Fruit fly (Drosophila melanogaster) whole organism, embryonic: ENCODE results near the gene alpha-Est9.

Source experiments
- CG10147 ChIP-seq: fragments of 200-800 bp; sonication (Bioruptor generic); optimal IDR thresholded peaks from 2 replicates; lab custom pipeline; 2019; ENCODE audit warnings: missing biosample characterization, mild to moderate bottlenecking, missing genetic modification characterization, moderate library complexity
- CG10267 ChIP-seq: fragments of 200-800 bp; sonication (Bioruptor generic); optimal IDR thresholded peaks from 2 replicates; lab custom pipeline; 2018; ENCODE audit warnings: missing biosample characterization, mild to moderate bottlenecking, missing genetic modification characterization, moderate library complexity
- CG11456 ChIP-seq: fragments of 200-800 bp; sonication (Bioruptor generic); IDR thresholded peaks from 3 replicates; pipeline ENCODE4 v1.3.6; 2022; ENCODE audit warnings: missing biosample characterization, missing genetic modification characterization
- CG11560 ChIP-seq: fragments of 200-800 bp; sonication (Bioruptor generic); IDR thresholded peaks from 3 replicates; pipeline ENCODE4 v1.3.6; 2022; ENCODE audit warnings: missing biosample characterization, missing genetic modification characterization
- CG11696 ChIP-seq: fragments of 200-800 bp; sonication (Bioruptor generic); IDR thresholded peaks from 2 replicates; pipeline ENCODE4 v1.3.6; 2022; ENCODE audit warnings: missing biosample characterization, missing genetic modification characterization
- CG11723 ChIP-seq: fragments of 200-800 bp; sonication (Bioruptor generic); optimal IDR thresholded peaks from 2 replicates; lab custom pipeline; 2017; ENCODE audit warnings: missing biosample characterization, mild to moderate bottlenecking, missing genetic modification characterization
- CG15601 ChIP-seq: fragments of 200-800 bp; sonication (Bioruptor generic); optimal IDR thresholded peaks from 3 replicates; lab custom pipeline; 2019; ENCODE audit warnings: missing biosample characterization, mild to moderate bottlenecking, missing genetic modification characterization, moderate library complexity
- CG15696 ChIP-seq: fragments of 200-800 bp; sonication (Bioruptor generic); optimal IDR thresholded peaks from 2 replicates; lab custom pipeline; 2019; ENCODE audit warnings: missing biosample characterization, mild to moderate bottlenecking, missing genetic modification characterization, moderate library complexity
- CG17361 ChIP-seq: fragments of 200-800 bp; sonication (Bioruptor generic); IDR thresholded peaks from 3 replicates; pipeline ENCODE4 v1.3.6; 2022; ENCODE audit warnings: missing biosample characterization, missing genetic modification characterization
- CG17829 ChIP-seq: fragments of 200-800 bp; optimal IDR thresholded peaks from 2 replicates; lab custom pipeline; 2019; ENCODE audit warnings: missing biosample characterization, mild to moderate bottlenecking, missing genetic modification characterization, moderate library complexity
- CG1832 ChIP-seq: fragments of 200-800 bp; sonication (Bioruptor generic); optimal IDR thresholded peaks from 2 replicates; lab custom pipeline; 2017; ENCODE audit warnings: missing biosample characterization, mild to moderate bottlenecking, missing genetic modification characterization, inconsistent platforms
- CG2116 ChIP-seq: fragments of 200-800 bp; sonication (Bioruptor generic); optimal IDR thresholded peaks from 3 replicates; lab custom pipeline; 2018; ENCODE audit warnings: missing biosample characterization, mild to moderate bottlenecking, missing genetic modification characterization
- CG5180 ChIP-seq: fragments of 200-800 bp; sonication (Bioruptor generic); optimal IDR thresholded peaks from 3 replicates; lab custom pipeline; 2017; ENCODE audit warnings: missing biosample characterization, missing genetic modification characterization, mild to moderate bottlenecking, moderate library complexity, missing genetic modification reagents
- CG6175 ChIP-seq: fragments of 200-800 bp; sonication (Bioruptor generic); IDR thresholded peaks from 3 replicates; pipeline ENCODE4 v1.3.6; 2022; ENCODE audit warnings: missing biosample characterization, missing genetic modification characterization
- CG9215 ChIP-seq: fragments of 200-800 bp; sonication (Bioruptor generic); IDR thresholded peaks from 2 replicates; pipeline ENCODE4 v1.3.6; 2022; ENCODE audit warnings: missing biosample characterization, missing genetic modification characterization
- D19A ChIP-seq: fragments of 200-800 bp; optimal IDR thresholded peaks from 3 replicates; lab custom pipeline; 2019; ENCODE audit warnings: missing biosample characterization, mild to moderate bottlenecking, missing genetic modification characterization, moderate library complexity
- Dref ChIP-seq: fragments of 200-800 bp; sonication (Bioruptor generic); IDR thresholded peaks from 2 replicates; pipeline ENCODE4 v1.3.6; 2022; ENCODE audit warnings: missing biosample characterization, missing genetic modification characterization
- ERR ChIP-seq: fragments of 200-800 bp; sonication (Bioruptor generic); optimal IDR thresholded peaks from 2 replicates; lab custom pipeline; 2016; ENCODE audit warnings: missing biosample characterization, missing genetic modification characterization
- Hr51 ChIP-seq, 2 experiments: fragments of 200-800 bp; sonication (Bioruptor generic); optimal IDR thresholded peaks; 2 replicates in 1 of 2; 3 replicates in 1 of 2; lab custom pipeline; 2016 to 2018; ENCODE audit warnings: missing biosample characterization in 2 of 2, missing genetic modification characterization in 2 of 2, mild to moderate bottlenecking in 1 of 2, moderate library complexity in 1 of 2
- Kr ChIP-seq: fragments of 200-800 bp; sonication (Bioruptor generic); optimal IDR thresholded peaks from 2 replicates; lab custom pipeline; 2017; ENCODE audit warnings: missing biosample characterization, mild to moderate bottlenecking, missing genetic modification characterization
- Lpt ChIP-seq: fragments of >200 bp; optimal IDR thresholded peaks from 2 replicates; lab custom pipeline; 2018; ENCODE audit warnings: missing biosample characterization, missing genetic modification characterization
- MTF-1 ChIP-seq: fragments of 200-800 bp; sonication (Bioruptor generic); optimal IDR thresholded peaks from 2 replicates; lab custom pipeline; 2018; ENCODE audit warnings: missing biosample characterization, mild to moderate bottlenecking, missing genetic modification characterization, borderline replicate concordance
- NFAT ChIP-seq: fragments of 200-800 bp; sonication (Bioruptor generic); IDR thresholded peaks from 2 replicates; pipeline ENCODE4 v1.3.6; 2022; ENCODE audit warnings: missing biosample characterization, missing genetic modification characterization
- Sin3A ChIP-seq: fragments of >200 bp; optimal IDR thresholded peaks from 2 replicates; lab custom pipeline; 2018
- Six4 ChIP-seq: fragments of 200-800 bp; sonication (Bioruptor generic); optimal IDR thresholded peaks from 2 replicates; lab custom pipeline; 2016; ENCODE audit warnings: missing biosample characterization, missing genetic modification characterization
- Spps ChIP-seq: fragments of 200-800 bp; sonication (Bioruptor generic); optimal IDR thresholded peaks from 2 replicates; lab custom pipeline; 2018; ENCODE audit warnings: missing biosample characterization, mild to moderate bottlenecking, missing genetic modification characterization
- Sry-β ChIP-seq: fragments of 200-800 bp; sonication (Bioruptor generic); optimal IDR thresholded peaks from 2 replicates; lab custom pipeline; 2018; ENCODE audit warnings: missing biosample characterization, mild to moderate bottlenecking, missing genetic modification characterization, moderate library complexity
- Usf ChIP-seq: fragments of 200-800 bp; sonication (Bioruptor generic); optimal IDR thresholded peaks from 2 replicates; lab custom pipeline; 2017; ENCODE audit warnings: missing genotype, missing biosample characterization, missing genetic modification characterization
- ato ChIP-seq: fragments of 200-800 bp; sonication (Bioruptor generic); IDR thresholded peaks from 2 replicates; pipeline ENCODE4 v1.3.6; 2022; ENCODE audit warnings: missing biosample characterization, missing genetic modification characterization; ENCODE audit not compliant: partially characterized antibody
- bowl ChIP-seq: fragments of 200-800 bp; sonication (Bioruptor generic); IDR thresholded peaks from 2 replicates; pipeline ENCODE4 v1.3.6; 2022; ENCODE audit warnings: missing biosample characterization, missing genetic modification characterization
- cad ChIP-seq: fragments of >200 bp; optimal IDR thresholded peaks from 2 replicates; lab custom pipeline; 2017; ENCODE audit warnings: missing biosample characterization, missing genetic modification characterization
- chm ChIP-seq: fragments of 200-800 bp; sonication (Bioruptor generic); IDR thresholded peaks from 2 replicates; pipeline ENCODE4 v1.3.6; 2022; ENCODE audit warnings: missing biosample characterization, missing genetic modification characterization
- crp ChIP-seq, 2 experiments: fragments of 200-800 bp; sonication (Bioruptor generic); optimal IDR thresholded peaks; 2 replicates in 1 of 2; 3 replicates in 1 of 2; lab custom pipeline; 2017; ENCODE audit warnings: missing biosample characterization in 2 of 2, missing genetic modification characterization in 2 of 2, mild to moderate bottlenecking in 1 of 2, moderate library complexity in 1 of 2
- dimm ChIP-seq: fragments of 200-800 bp; sonication (Bioruptor generic); IDR thresholded peaks from 2 replicates; pipeline ENCODE4 v1.3.6; 2022; ENCODE audit warnings: missing biosample characterization, missing genetic modification characterization
- gsb-n ChIP-seq: fragments of 200-800 bp; sonication (Bioruptor generic); optimal IDR thresholded peaks from 3 replicates; lab custom pipeline; 2018; ENCODE audit warnings: missing biosample characterization, mild to moderate bottlenecking, missing genetic modification characterization
- gt ChIP-seq: fragments of 200-800 bp; sonication (Bioruptor generic); IDR thresholded peaks from 2 replicates; pipeline ENCODE4 v1.3.6; 2022; ENCODE audit warnings: missing biosample characterization, missing genetic modification characterization
- hbn ChIP-seq: fragments of 200-800 bp; sonication (Bioruptor generic); IDR thresholded peaks from 2 replicates; pipeline ENCODE4 v1.3.6; 2022; ENCODE audit warnings: missing biosample characterization, missing genetic modification characterization; ENCODE audit not compliant: partially characterized antibody
- her ChIP-seq: fragments of 200-800 bp; sonication (Bioruptor generic); optimal IDR thresholded peaks from 2 replicates; lab custom pipeline; 2016; ENCODE audit warnings: missing biosample characterization, missing genetic modification characterization
- hkb ChIP-seq, 2 experiments: fragments of 200-800 bp in 1 of 2; fragments of >200 bp in 1 of 2; sonication (Bioruptor generic) in 1 of 2; IDR thresholded peaks in 1 of 2; optimal IDR thresholded peaks in 1 of 2; 2 replicates each; pipeline versions ENCODE4 v1.3.6 to Lab custom; 2017 to 2022; ENCODE audit warnings: missing biosample characterization in 1 of 2, missing genetic modification characterization in 1 of 2
- lab ChIP-seq: fragments of 200-800 bp; sonication (Bioruptor generic); optimal IDR thresholded peaks from 3 replicates; lab custom pipeline; 2017; ENCODE audit warnings: missing biosample characterization, missing genetic modification characterization, mild to moderate bottlenecking, moderate library complexity, missing genetic modification reagents
- lbe ChIP-seq: fragments of 200-800 bp; sonication (Bioruptor generic); optimal IDR thresholded peaks from 2 replicates; lab custom pipeline; 2016; ENCODE audit warnings: missing biosample characterization, mild to moderate bottlenecking, missing genetic modification characterization
- mld ChIP-seq: fragments of 200-800 bp; sonication (Bioruptor generic); IDR thresholded peaks from 3 replicates; pipeline ENCODE4 v1.3.6; 2022; ENCODE audit warnings: missing biosample characterization, missing genetic modification characterization; ENCODE audit not compliant: partially characterized antibody
- otp ChIP-seq: fragments of 200-800 bp; sonication (Bioruptor generic); IDR thresholded peaks from 3 replicates; pipeline ENCODE4, ENCODE4 v1.3.6; 2022; ENCODE audit warnings: missing biosample characterization, missing genetic modification characterization
- run ChIP-seq: fragments of 200-800 bp; sonication (Bioruptor generic); optimal IDR thresholded peaks from 3 replicates; lab custom pipeline; 2018; ENCODE audit warnings: missing biosample characterization, mild to moderate bottlenecking, missing genetic modification characterization
- schlank ChIP-seq: fragments of 200-800 bp; sonication (Bioruptor generic); optimal IDR thresholded peaks from 2 replicates; lab custom pipeline; 2018; ENCODE audit warnings: missing biosample characterization, mild to moderate bottlenecking, missing genetic modification characterization
- sens ChIP-seq: fragments of 200-800 bp; sonication (Bioruptor generic); peaks from one replicate; lab custom pipeline; 2016; ENCODE audit warnings: missing biosample characterization, missing genetic modification characterization
- sima ChIP-seq: fragments of 200-800 bp; sonication (Bioruptor generic); optimal IDR thresholded peaks from 2 replicates; lab custom pipeline; 2016; ENCODE audit warnings: missing biosample characterization, missing genetic modification characterization
- ssp ChIP-seq: fragments of 200-800 bp; sonication (Bioruptor generic); IDR thresholded peaks from 2 replicates; pipeline ENCODE4 v1.3.6; 2022; ENCODE audit warnings: missing biosample characterization, missing genetic modification characterization
- ttk ChIP-seq: fragments of 200-800 bp; sonication (Bioruptor generic); IDR thresholded peaks from 2 replicates; pipeline ENCODE4 v2.1.2; 2022; ENCODE audit warnings: missing biosample characterization, missing genetic modification characterization

alpha-Est9 gene

dm6 chr3R:7506314-7506988 lies 1.6 kb upstream of the alpha-Est9 start (continued):
- TF ChIP-seq D19A (tag; lab: Kevin White, UChicago) (no peak), ssp (GFP tag; lab: Robert Waterston, UW) (peak; percentile 62; the same call in 1 of the 2 replicates), CG6175 (peak; percentile 85), Usf (GFP tag; lab: Kevin White, UChicago) (peak; percentile 66), ERR (GFP tag; lab: Kevin White, UChicago) (peak; percentile 94), ttk (GFP tag; lab: Robert Waterston, UW) (no peak), gsb-n (tag; lab: Kevin White, UChicago) (no peak), CG11696 (GFP tag; lab: Robert Waterston, UW) (peak; percentile 57; the same call in 1 of the 2 replicates), run (tag; lab: Kevin White, UChicago) (peak; percentile 10), ato (GFP tag; lab: Robert Waterston, UW) (no peak), sens (GFP tag; lab: Kevin White, UChicago) (peak; percentile 92), Lpt (no peak), chm (GFP tag; lab: Robert Waterston, UW) (no peak), hbn (GFP tag; lab: Robert Waterston, UW) (no peak), MTF-1 (GFP tag; lab: Kevin White, UChicago) (peak; percentile 12), Sin3A (lab: Kevin White, UChicago) (no peak), Spps (tag; lab: Kevin White, UChicago) (no peak), Kr (GFP tag; lab: Kevin White, UChicago) (no peak), her (GFP tag; lab: Kevin White, UChicago) (peak; percentile 85), lab (peak; percentile 95), CG15696 (tag; lab: Kevin White, UChicago) (peak; percentile 27), Six4 (peak; percentile 11), cad (GFP tag; lab: Kevin White, UChicago) (no peak), CG10267 (tag; lab: Kevin White, UChicago) (peak; percentile 41), crp (GFP tag; optimal IDR thresholded peaks at IDR 0.05; lab: Kevin White, UChicago) (peak in 1 of 2 experiments; percentile 19), mld (GFP tag; lab: Robert Waterston, UW) (no peak), sima (GFP tag; lab: Kevin White, UChicago) (peak; percentile 66), CG11560 (tag; lab: Robert Waterston, UW) (no peak; the same call in 1 of the 3 replicates), CG1832 (GFP tag; lab: Kevin White, UChicago) (no peak), CG9215 (GFP tag; lab: Robert Waterston, UW) (peak; percentile 78), CG11456 (GFP tag; lab: Robert Waterston, UW) (peak; percentile 94), CG15601 (no peak), CG17829 (no peak), CG2116 (GFP tag; lab: Kevin White, UChicago) (peak; percentile 36), Hr51 (GFP tag; optimal IDR thresholded peaks at IDR 0.05; lab: Kevin White, UChicago) (peak; percentile 77 to 78), CG17361 (peak; percentile 67), NFAT (GFP tag; lab: Robert Waterston, UW) (peak; percentile 83), CG5180 (GFP tag; lab: Kevin White, UChicago) (no peak), CG10147 (GFP tag; lab: Kevin White, UChicago) (peak; percentile 92), Dref (GFP tag; lab: Robert Waterston, UW) (peak; percentile 30; the same call in 1 of the 2 replicates), schlank (tag; lab: Kevin White, UChicago) (peak; percentile 82), hkb (optimal IDR thresholded peaks at IDR 0.05; lab: Kevin White, UChicago) (no peak), hkb (GFP tag; IDR thresholded peaks at IDR 0.05; lab: Robert Waterston, UW) (peak; percentile 64), gt (no peak), otp (GFP tag; lab: Robert Waterston, UW) (no peak; the same call in 2 of the 3 replicates), bowl (GFP tag; lab: Robert Waterston, UW) (0 out of 2 replicates have a peak, but pooled peaks have one; percentile 49), dimm (GFP tag; lab: Robert Waterston, UW) (0 out of 2 replicates have a peak, but pooled peaks have one; percentile 6), Sry-β (no peak), lbe (no peak), CG11723 (GFP tag; lab: Kevin White, UChicago) (peak; percentile 23)
